Fruit fly (Drosophila melanogaster) whole organism, embryonic: ENCODE results near the gene Sfp93F.

Experiments used
- Abd-B ChIP-seq: fragments of 200-800 bp; sonication (Bioruptor generic); optimal IDR thresholded peaks from 2 replicates; lab custom pipeline; 2018; ENCODE audit warnings: missing biosample characterization, mild to moderate bottlenecking, missing genetic modification characterization, moderate library complexity
- Asciz ChIP-seq: fragments of 200-800 bp; sonication (Bioruptor generic); optimal IDR thresholded peaks from 2 replicates; lab custom pipeline; 2017; ENCODE audit warnings: missing biosample characterization, mild to moderate bottlenecking, missing genetic modification characterization, missing genetic modification reagents
- Atf-2 ChIP-seq: fragments of 200-800 bp; sonication (Bioruptor generic); optimal IDR thresholded peaks from 2 replicates; lab custom pipeline; 2016; ENCODE audit warnings: missing biosample characterization, missing genetic modification characterization
- Awh ChIP-seq: fragments of 200-800 bp; sonication (Bioruptor generic); IDR thresholded peaks from 2 replicates; pipeline ENCODE4, ENCODE4 v1.3.6; 2022; ENCODE audit warnings: missing biosample characterization, missing genetic modification characterization
- Bgb ChIP-seq: fragments of 200-800 bp; sonication (Bioruptor generic); IDR thresholded peaks from 2 replicates; pipeline ENCODE4 v1.3.6; 2022; ENCODE audit warnings: missing biosample characterization, missing genetic modification characterization; ENCODE audit not compliant: partially characterized antibody
- Bteb2 ChIP-seq: fragments of 200-800 bp; sonication (Bioruptor generic); optimal IDR thresholded peaks from 2 replicates; lab custom pipeline; 2016; ENCODE audit warnings: missing biosample characterization, missing genetic modification characterization
- CG10462 ChIP-seq: fragments of 200-800 bp; sonication (Bioruptor generic); optimal IDR thresholded peaks from 2 replicates; lab custom pipeline; 2016; ENCODE audit warnings: missing biosample characterization, missing genetic modification characterization
- CG11247 ChIP-seq: fragments of 200-800 bp; sonication (Bioruptor generic); IDR thresholded peaks from 2 replicates; pipeline ENCODE4 v1.3.6; 2022; ENCODE audit warnings: missing biosample characterization, missing genetic modification characterization
- CG12236 ChIP-seq: fragments of 200-800 bp; sonication (Bioruptor generic); optimal IDR thresholded peaks from 2 replicates; lab custom pipeline; 2016; ENCODE audit warnings: missing biosample characterization, missing genetic modification characterization
- CG14965 ChIP-seq: fragments of 200-800 bp; sonication (Bioruptor generic); optimal IDR thresholded peaks from 2 replicates; lab custom pipeline; 2016; ENCODE audit warnings: missing biosample characterization, missing genetic modification characterization, borderline replicate concordance
- CG1529 ChIP-seq: fragments of 200-800 bp; sonication (Bioruptor generic); optimal IDR thresholded peaks from 3 replicates; lab custom pipeline; 2018; ENCODE audit warnings: missing biosample characterization, missing genetic modification characterization
- CG1603 ChIP-seq: fragments of 200-800 bp; sonication (Bioruptor generic); optimal IDR thresholded peaks from 2 replicates; lab custom pipeline; 2019; ENCODE audit warnings: missing biosample characterization, mild to moderate bottlenecking, missing genetic modification characterization, moderate library complexity
- CG16815 ChIP-seq: fragments of 200-800 bp; sonication (Bioruptor generic); optimal IDR thresholded peaks from 3 replicates; lab custom pipeline; 2017; ENCODE audit warnings: missing biosample characterization, mild to moderate bottlenecking, missing genetic modification characterization
- CG1792 ChIP-seq: fragments of 200-800 bp; sonication (Bioruptor generic); optimal IDR thresholded peaks from 2 replicates; lab custom pipeline; 2016; ENCODE audit warnings: missing biosample characterization, missing genetic modification characterization
- CG3838 ChIP-seq: fragments of 200-800 bp; sonication (Bioruptor generic); optimal IDR thresholded peaks from 3 replicates; lab custom pipeline; 2016; ENCODE audit warnings: missing biosample characterization, missing genetic modification characterization
- CG4707 ChIP-seq: fragments of 200-800 bp; sonication (Bioruptor generic); optimal IDR thresholded peaks from 2 replicates; lab custom pipeline; 2018; ENCODE audit warnings: missing biosample characterization, mild to moderate bottlenecking, missing genetic modification characterization, moderate library complexity
- CG6254 ChIP-seq: fragments of 200-800 bp; sonication (Bioruptor generic); optimal IDR thresholded peaks from 3 replicates; lab custom pipeline; 2017; ENCODE audit warnings: mild to moderate bottlenecking, missing biosample characterization, missing genetic modification reagents, missing genetic modification characterization
- CG6654 ChIP-seq: fragments of 200-800 bp; sonication (Bioruptor generic); optimal IDR thresholded peaks from 2 replicates; lab custom pipeline; 2017; ENCODE audit warnings: missing biosample characterization, mild to moderate bottlenecking, missing genetic modification characterization
- CG7357 ChIP-seq: fragments of 200-800 bp; sonication (Bioruptor generic); IDR thresholded peaks from 3 replicates; pipeline ENCODE4 v1.3.6; 2022; ENCODE audit warnings: missing biosample characterization, missing genetic modification characterization
- CG7839 ChIP-seq: fragments of 200-800 bp; sonication (Bioruptor generic); optimal IDR thresholded peaks from 3 replicates; lab custom pipeline; 2018; ENCODE audit warnings: missing biosample characterization, mild to moderate bottlenecking, missing genetic modification characterization, moderate library complexity
- Doc2 ChIP-seq: fragments of 200-800 bp; sonication (Bioruptor generic); IDR thresholded peaks from 2 replicates; pipeline ENCODE4 v1.3.6; 2022; ENCODE audit warnings: missing biosample characterization, missing genetic modification characterization
- Drgx ChIP-seq: fragments of 200-800 bp; sonication (Bioruptor generic); IDR thresholded peaks from 2 replicates; pipeline ENCODE4 v1.3.6; 2022; ENCODE audit warnings: missing biosample characterization, missing genetic modification characterization
- Fer2 ChIP-seq: fragments of 200-800 bp; sonication (Bioruptor generic); optimal IDR thresholded peaks from 2 replicates; lab custom pipeline; 2018; ENCODE audit warnings: missing biosample characterization, mild to moderate bottlenecking, missing genetic modification characterization, moderate library complexity
- Gug ChIP-seq: fragments of 200-800 bp; sonication (Bioruptor generic); IDR thresholded peaks from 4 replicates; pipeline ENCODE4 v1.3.6; 2022; ENCODE audit warnings: missing biosample characterization, missing genetic modification characterization
- Hr39 ChIP-seq: fragments of >200 bp; optimal IDR thresholded peaks from 2 replicates; lab custom pipeline; 2017
- Lpt ChIP-seq: fragments of >200 bp; optimal IDR thresholded peaks from 2 replicates; lab custom pipeline; 2018; ENCODE audit warnings: missing biosample characterization, missing genetic modification characterization
- MBD-R2 ChIP-seq: fragments of 200-800 bp; sonication (Bioruptor generic); IDR thresholded peaks from 2 replicates; pipeline ENCODE4 v1.3.6; 2022; ENCODE audit warnings: missing biosample characterization, missing genetic modification characterization
- Mrtf ChIP-seq: fragments of 200-800 bp; sonication (Bioruptor generic); IDR thresholded peaks from 3 replicates; pipeline ENCODE4 v1.3.6; 2022; ENCODE audit warnings: missing biosample characterization, missing genetic modification characterization
- NfI ChIP-seq: fragments of 200-800 bp; sonication (Bioruptor generic); optimal IDR thresholded peaks from 3 replicates; lab custom pipeline; 2018; ENCODE audit warnings: missing biosample characterization, mild to moderate bottlenecking, missing genetic modification characterization, moderate library complexity
- Six4 ChIP-seq: fragments of 200-800 bp; sonication (Bioruptor generic); optimal IDR thresholded peaks from 2 replicates; lab custom pipeline; 2016; ENCODE audit warnings: missing biosample characterization, missing genetic modification characterization
- Xrp1 ChIP-seq: fragments of 200-800 bp; sonication (Bioruptor generic); IDR thresholded peaks from 2 replicates; pipeline ENCODE4 v1.3.6; 2022; ENCODE audit warnings: missing biosample characterization, missing genetic modification characterization
- aop ChIP-seq: fragments of 200-800 bp; sonication (Bioruptor generic); IDR thresholded peaks from 2 replicates; pipeline ENCODE4 v1.3.6; 2022; ENCODE audit warnings: missing biosample characterization, missing genetic modification characterization
- crp ChIP-seq, 2 experiments: fragments of 200-800 bp; sonication (Bioruptor generic); optimal IDR thresholded peaks; 2 replicates in 1 of 2; 3 replicates in 1 of 2; lab custom pipeline; 2017; ENCODE audit warnings: missing biosample characterization in 2 of 2, missing genetic modification characterization in 2 of 2, mild to moderate bottlenecking in 1 of 2, moderate library complexity in 1 of 2
- dati ChIP-seq: fragments of 200-800 bp; sonication (Bioruptor generic); IDR thresholded peaks from 2 replicates; pipeline ENCODE4 v1.3.6; 2022; ENCODE audit warnings: missing biosample characterization, missing genetic modification characterization
- fd102C ChIP-seq: fragments of 200-800 bp; sonication (Bioruptor generic); optimal IDR thresholded peaks from 2 replicates; lab custom pipeline; 2018; ENCODE audit warnings: missing biosample characterization, mild to moderate bottlenecking, missing genetic modification characterization, moderate library complexity
- nau ChIP-seq: fragments of 200-800 bp; sonication (Bioruptor generic); optimal IDR thresholded peaks from 3 replicates; lab custom pipeline; 2017; ENCODE audit warnings: missing biosample characterization, mild to moderate bottlenecking, missing genetic modification characterization, missing genetic modification reagents
- oc ChIP-seq: fragments of 200-800 bp; sonication (Bioruptor generic); optimal IDR thresholded peaks from 2 replicates; lab custom pipeline; 2018; ENCODE audit warnings: missing biosample characterization, mild to moderate bottlenecking, missing genetic modification characterization, moderate library complexity
- org-1 ChIP-seq: fragments of 200-800 bp; sonication (Bioruptor generic); optimal IDR thresholded peaks from 2 replicates; lab custom pipeline; 2017; ENCODE audit warnings: missing biosample characterization, missing genetic modification characterization
- p53 ChIP-seq: fragments of 200-800 bp; sonication (Bioruptor generic); optimal IDR thresholded peaks from 2 replicates; lab custom pipeline; 2016; ENCODE audit warnings: missing biosample characterization, missing genetic modification characterization
- pan ChIP-seq, 4 experiments: fragments of >200 bp in 3 of 4; fragments of 200-800 bp in 1 of 4; sonication (Bioruptor generic) in 1 of 4; optimal IDR thresholded peaks in 3 of 4; IDR thresholded peaks in 1 of 4; 2 replicates each; pipeline versions ENCODE4 v1.3.6 to Lab custom; 2017 to 2022; ENCODE audit warnings: missing biosample characterization in 2 of 4, missing genetic modification characterization in 2 of 4, mixed read lengths in 1 of 4
- psq ChIP-seq: fragments of 200-800 bp; sonication (Bioruptor generic); optimal IDR thresholded peaks from 2 replicates; lab custom pipeline; 2017; ENCODE audit warnings: missing biosample characterization, missing genetic modification characterization
- ro ChIP-seq: fragments of 200-800 bp; sonication (Bioruptor generic); IDR thresholded peaks from 2 replicates; pipeline ENCODE4 v1.3.6; 2022; ENCODE audit warnings: missing biosample characterization, missing genetic modification characterization
- sima ChIP-seq: fragments of 200-800 bp; sonication (Bioruptor generic); optimal IDR thresholded peaks from 2 replicates; lab custom pipeline; 2016; ENCODE audit warnings: missing biosample characterization, missing genetic modification characterization
- stc ChIP-seq: fragments of 200-800 bp; sonication (Bioruptor generic); IDR thresholded peaks from 2 replicates; pipeline ENCODE4 v1.3.6; 2022; ENCODE audit warnings: missing biosample characterization, missing genetic modification characterization
- tgo ChIP-seq: fragments of 200-800 bp; sonication (Bioruptor generic); IDR thresholded peaks from 3 replicates; pipeline ENCODE4 v1.3.6; 2022; ENCODE audit warnings: missing biosample characterization, missing genetic modification characterization
- tio ChIP-seq: fragments of 200-800 bp; sonication (Bioruptor generic); optimal IDR thresholded peaks from 2 replicates; lab custom pipeline; 2017; ENCODE audit warnings: missing biosample characterization, missing genetic modification characterization, inconsistent platforms
- vvl ChIP-seq: fragments of 200-800 bp; sonication (Bioruptor generic); IDR thresholded peaks from 2 replicates; pipeline ENCODE4 v1.3.6; 2022; ENCODE audit warnings: missing biosample characterization, missing genetic modification characterization

The Sfp93F gene

dm6 chr3R:21726593-21726992, 9.5 kb downstream of the Sfp93F start:
- TF ChIP-seq Xrp1 (GFP tag; lab: Robert Waterston, UW) (no peak), Awh (GFP tag; lab: Robert Waterston, UW) (0 out of 2 replicates have a peak, but pooled peaks have one; percentile 32), oc (tag; lab: Kevin White, UChicago) (peak; percentile 53)

- TF ChIP-seq Bteb2 (GFP tag; lab: Kevin White, UChicago): no peak
- no peak for TF ChIP-seq NfI (GFP tag; lab: Kevin White, UChicago)
- no peak for TF ChIP-seq Doc2 (GFP tag; lab: Robert Waterston, UW)
- TF ChIP-seq MBD-R2 (GFP tag; lab: Robert Waterston, UW): no peak
- no peak for TF ChIP-seq org-1 (GFP tag; lab: Kevin White, UChicago)
- TF ChIP-seq Drgx: 0 out of 2 replicates have a peak, but pooled peaks have one; percentile 11
- no peak for TF ChIP-seq Bgb (GFP tag; lab: Robert Waterston, UW)
- no peak for TF ChIP-seq fd102C (GFP tag; lab: Kevin White, UChicago)
Observed at dm6 chr3R:21722457-21722856, 13.6 kb downstream of the Sfp93F start.

- TF ChIP-seq oc (tag; lab: Kevin White, UChicago) (no peak), CG6654 (GFP tag; lab: Kevin White, UChicago) (peak; percentile 0), Gug (GFP tag; lab: Robert Waterston, UW) (no peak), pan (optimal IDR thresholded peaks at IDR 0.05; lab: Kevin White, UChicago) (no peak), pan (GFP tag; optimal IDR thresholded peaks at IDR 0.05 in 1 of 2, IDR thresholded peaks at IDR 0.05 in 1 of 2) (peak in 1 of 2 experiments; percentile 41), psq (GFP tag; lab: Kevin White, UChicago) (no peak), CG1603 (tag; lab: Kevin White, UChicago) (peak; percentile 8), CG7839 (tag; lab: Kevin White, UChicago) (peak; percentile 64), CG3838 (GFP tag; lab: Kevin White, UChicago) (no peak), Six4 (GFP tag; lab: Kevin White, UChicago) (no peak), CG1529 (GFP tag; lab: Kevin White, UChicago) (peak; percentile 9), tgo (peak; percentile 37; the same call in 1 of the 3 replicates), p53 (GFP tag; lab: Kevin White, UChicago) (no peak), aop (GFP tag; lab: Robert Waterston, UW) (no peak), sima (GFP tag; lab: Kevin White, UChicago) (no peak), Lpt (GFP tag; lab: Kevin White, UChicago) (no peak), stc (GFP tag; lab: Robert Waterston, UW) (no peak), CG7357 (GFP tag; lab: Robert Waterston, UW) (no peak), vvl (GFP tag; lab: Robert Waterston, UW) (no peak), CG6254 (GFP tag; lab: Kevin White, UChicago) (no peak), ro (GFP tag; lab: Robert Waterston, UW) (no peak), CG4707 (GFP tag; lab: Kevin White, UChicago) (no peak), crp (GFP tag; optimal IDR thresholded peaks at IDR 0.05; lab: Kevin White, UChicago) (peak in 1 of 2 experiments; percentile 30), CG14965 (GFP tag; lab: Kevin White, UChicago) (no peak), Asciz (peak; percentile 46), CG11247 (GFP tag; lab: Robert Waterston, UW) (no peak), Hr39 (lab: Kevin White, UChicago) (no peak), fd102C (GFP tag; lab: Kevin White, UChicago) (no peak), CG12236 (GFP tag; lab: Kevin White, UChicago) (no peak), Abd-B (GFP tag; lab: Kevin White, UChicago) (no peak), dati (no peak), tio (GFP tag; lab: Kevin White, UChicago) (peak; percentile 34), Mrtf (GFP tag; lab: Robert Waterston, UW) (no peak), CG10462 (GFP tag; lab: Kevin White, UChicago) (peak; percentile 3), CG1792 (GFP tag; lab: Kevin White, UChicago) (no peak), Doc2 (GFP tag; lab: Robert Waterston, UW) (no peak), CG16815 (GFP tag; lab: Kevin White, UChicago) (no peak), Fer2 (tag; lab: Kevin White, UChicago) (no peak), Atf-2 (GFP tag; lab: Kevin White, UChicago) (no peak), nau (GFP tag; lab: Kevin White, UChicago) (peak; percentile 54)
Observed at dm6 chr3R:21719934-21720431, 16.1 kb downstream of the Sfp93F start.
